Worm (Caenorhabditis elegans) whole organism, L3 larva: ENCODE measurements around the gene ric-4.

Source experiments
- R02D3.7 ChIP-seq: fragments of 150-350 bp; optimal IDR thresholded peaks from 2 replicates; lab custom pipeline; 2014; ENCODE audit warnings: missing biosample characterization, missing genetic modification characterization
- ZK546.5 ChIP-seq: sonication (generic microtip); optimal IDR thresholded peaks from 2 replicates; lab custom pipeline; 2017; ENCODE audit warnings: missing biosample characterization, missing genetic modification characterization
- aly-2 ChIP-seq: fragments of 150-350 bp; optimal IDR thresholded peaks from 2 replicates; lab custom pipeline; 2014; ENCODE audit warnings: missing biosample characterization, missing genetic modification characterization
- ama-1 ChIP-seq: fragments of 150-350 bp; optimal IDR thresholded peaks from 2 replicates; lab custom pipeline; 2018
- ceh-16 ChIP-seq: sonication (generic microtip); optimal IDR thresholded peaks from 2 replicates; lab custom pipeline; 2017; ENCODE audit warnings: missing biosample characterization, missing genetic modification characterization
- ceh-82 ChIP-seq: fragments of 150-350 bp; optimal IDR thresholded peaks from 2 replicates; lab custom pipeline; 2014; ENCODE audit warnings: missing biosample characterization, missing genetic modification characterization
- ceh-9 ChIP-seq: sonication (generic microtip); optimal IDR thresholded peaks from 2 replicates; lab custom pipeline; 2018; ENCODE audit warnings: missing biosample characterization, missing genetic modification characterization
- daf-12 ChIP-seq: fragments of 150-350 bp; optimal IDR thresholded peaks from 2 replicates; lab custom pipeline; 2014; ENCODE audit warnings: missing biosample characterization, missing genetic modification reagents, missing genetic modification characterization
- egl-27 ChIP-seq: sonication (generic microtip); optimal IDR thresholded peaks from 4 replicates; lab custom pipeline; 2017; ENCODE audit warnings: missing biosample characterization, missing genetic modification reagents, missing genetic modification characterization
- elt-1 ChIP-seq: fragments of 150-350 bp; optimal IDR thresholded peaks from 2 replicates; lab custom pipeline; 2014; ENCODE audit warnings: missing biosample characterization, missing genetic modification characterization
- elt-3 ChIP-seq, 3 experiments: fragments of 150-350 bp in 1 of 3; sonication (generic microtip) in 2 of 3; optimal IDR thresholded peaks; 2 replicates in 2 of 3; 4 replicates in 1 of 3; lab custom pipeline; 2014 to 2017; ENCODE audit warnings: missing biosample characterization in 3 of 3, missing genetic modification characterization in 3 of 3
- eor-1 ChIP-seq, 2 experiments: fragments of 150-350 bp; optimal IDR thresholded peaks; 2 replicates each; lab custom pipeline; 2014 to 2018; ENCODE audit warnings: missing biosample characterization in 2 of 2, missing genetic modification characterization in 2 of 2
- fos-1 ChIP-seq: fragments of 150-350 bp; optimal IDR thresholded peaks from 2 replicates; lab custom pipeline; 2014; ENCODE audit warnings: missing biosample characterization, missing genetic modification characterization
- hmg-11 ChIP-seq: sonication (generic microtip); optimal IDR thresholded peaks from 2 replicates; lab custom pipeline; 2016; ENCODE audit warnings: missing genetic modification characterization, missing compliant biosample characterization
- jun-1 ChIP-seq: fragments of 150-350 bp; optimal IDR thresholded peaks from 2 replicates; lab custom pipeline; 2014; ENCODE audit warnings: missing biosample characterization, missing genetic modification reagents, missing genetic modification characterization
- lin-15B ChIP-seq: fragments of 150-350 bp; optimal IDR thresholded peaks from 2 replicates; lab custom pipeline; 2014; ENCODE audit warnings: missing biosample characterization, missing genetic modification characterization
- lsy-12 ChIP-seq: sonication (generic microtip); optimal IDR thresholded peaks from 2 replicates; lab custom pipeline; 2016; ENCODE audit warnings: mild to moderate bottlenecking, missing genetic modification characterization, missing compliant biosample characterization
- mml-1 ChIP-seq: fragments of 150-350 bp; sonication (generic microtip); optimal IDR thresholded peaks from 3 replicates; lab custom pipeline; 2014; ENCODE audit warnings: missing biosample characterization, missing genetic modification characterization
- nfya-1 ChIP-seq: sonication (generic microtip); optimal IDR thresholded peaks from 2 replicates; lab custom pipeline; 2017; ENCODE audit warnings: missing genetic modification characterization, mild to moderate bottlenecking, missing compliant biosample characterization, antibody characterized with exemption, moderate library complexity; ENCODE audit not compliant: insufficient read depth
- nhr-11 ChIP-seq: fragments of 150-350 bp; optimal IDR thresholded peaks from 2 replicates; lab custom pipeline; 2014; ENCODE audit warnings: missing biosample characterization, missing genetic modification characterization
- nhr-12 ChIP-seq: fragments of 150-350 bp; optimal IDR thresholded peaks from 2 replicates; lab custom pipeline; 2014; ENCODE audit warnings: missing biosample characterization, missing genetic modification characterization
- nhr-23 ChIP-seq: fragments of 150-350 bp; optimal IDR thresholded peaks from 2 replicates; lab custom pipeline; 2014; ENCODE audit warnings: missing biosample characterization, missing genetic modification reagents, missing genetic modification characterization
- nhr-237 ChIP-seq: fragments of 150-350 bp; optimal IDR thresholded peaks from 2 replicates; lab custom pipeline; 2014; ENCODE audit warnings: missing biosample characterization, missing genetic modification characterization
- nhr-43 ChIP-seq: sonication (generic microtip); optimal IDR thresholded peaks from 2 replicates; lab custom pipeline; 2016; ENCODE audit warnings: mild to moderate bottlenecking, missing genetic modification characterization, missing compliant biosample characterization; ENCODE audit not compliant: poor library complexity, severe bottlenecking
- nhr-67 ChIP-seq: fragments of 150-350 bp; optimal IDR thresholded peaks from 2 replicates; lab custom pipeline; 2014; ENCODE audit warnings: missing biosample characterization, missing genetic modification characterization
- nhr-76 ChIP-seq: fragments of 150-350 bp; sonication (generic microtip); optimal IDR thresholded peaks from 5 replicates; lab custom pipeline; 2014; ENCODE audit warnings: missing biosample characterization, missing genetic modification characterization
- nhr-77 ChIP-seq: fragments of 150-350 bp; optimal IDR thresholded peaks from 2 replicates; lab custom pipeline; 2014; ENCODE audit warnings: missing biosample characterization, missing genetic modification characterization
- pha-4 ChIP-seq: fragments of 150-350 bp; optimal IDR thresholded peaks from 2 replicates; lab custom pipeline; 2014; ENCODE audit warnings: missing biosample characterization, missing genetic modification reagents, missing genetic modification characterization
- pqm-1 ChIP-seq: fragments of 150-350 bp; optimal IDR thresholded peaks from 2 replicates; lab custom pipeline; 2017; ENCODE audit warnings: missing biosample characterization, missing genetic modification characterization, inconsistent platforms
- sea-2 ChIP-seq: fragments of 150-350 bp; sonication (generic microtip); optimal IDR thresholded peaks from 4 replicates; lab custom pipeline; 2014; ENCODE audit warnings: missing biosample characterization, missing genetic modification reagents, missing genetic modification characterization
- skn-1 ChIP-seq: fragments of 150-350 bp; optimal IDR thresholded peaks from 2 replicates; lab custom pipeline; 2014; ENCODE audit warnings: missing biosample characterization, missing genetic modification characterization
- unc-39 ChIP-seq: sonication (generic microtip); optimal IDR thresholded peaks from 4 replicates; lab custom pipeline; 2017; ENCODE audit warnings: missing biosample characterization, missing genetic modification characterization
- unc-62 ChIP-seq: fragments of 150-350 bp; sonication (generic microtip); optimal IDR thresholded peaks from 4 replicates; lab custom pipeline; 2014; ENCODE audit warnings: missing biosample characterization, missing genetic modification reagents, missing genetic modification characterization
- zag-1 ChIP-seq: fragments of 150-350 bp; optimal IDR thresholded peaks from 2 replicates; lab custom pipeline; 2014; ENCODE audit warnings: missing biosample characterization, missing genetic modification characterization
- ztf-11 ChIP-seq: fragments of 150-350 bp; optimal IDR thresholded peaks from 2 replicates; lab custom pipeline; 2014; ENCODE audit warnings: missing biosample characterization, missing genetic modification characterization
- ztf-4 ChIP-seq: fragments of 150-350 bp; optimal IDR thresholded peaks from 2 replicates; lab custom pipeline; 2014; ENCODE audit warnings: missing biosample characterization, missing genetic modification characterization

Gene ric-4

ce11 chrV:10313953-10314352 lies 43.8 kb upstream of the ric-4 start, which contains the start of gene gcy-6:
TSS of gene gcy-6 (minus strand) at chrV:10314053.
- TF ChIP-seq lin-15B (tag; lab: Kevin White, UChicago) (no peak), eor-1 (tag; optimal IDR thresholded peaks at IDR 0.05; lab: Kevin White, UChicago) (no peak), ztf-11 (no peak), lsy-12 (no peak), pqm-1 (tag; lab: Kevin White, UChicago) (no peak), nfya-1 (tag; lab: Kevin White, UChicago) (no peak), aly-2 (tag; lab: Kevin White, UChicago) (no peak), egl-27 (tag; lab: Kevin White, UChicago) (no peak), nhr-12 (no peak), nhr-43 (no peak), mml-1 (no peak), nhr-11 (tag; lab: Kevin White, UChicago) (no peak), skn-1 (tag; lab: Kevin White, UChicago) (no peak)
- TF ChIP-seq, all 47 proteins: peak for 0

- TF ChIP-seq zag-1 (no peak), egl-27 (tag; lab: Kevin White, UChicago) (no peak), R02D3.7 (tag; lab: Kevin White, UChicago) (no peak), nhr-77 (tag; lab: Kevin White, UChicago) (no peak), ceh-16 (tag; lab: Kevin White, UChicago) (no peak), ceh-82 (tag; lab: Kevin White, UChicago) (no peak), unc-62 (GFP tag; lab: Kevin White, UChicago) (no peak), elt-1 (tag; lab: Kevin White, UChicago) (no peak), nhr-23 (no peak), sea-2 (GFP tag; lab: Kevin White, UChicago) (no peak)
- TF ChIP-seq, all 47 proteins: peak for 0
These were observed 37.2 kb upstream of the ric-4 start, which contains the start of gene che-12 for ce11 chrV:10307283-10307682. TSS of gene che-12 (minus strand) at chrV:10307383.

ce11 chrV:10297099-10297498 lies 27.0 kb upstream of the ric-4 start, which contains the start of gene B0024.4:
TSS of gene B0024.4 (plus strand) at chrV:10297399.
- no peak for TF ChIP-seq skn-1 (tag; lab: Kevin White, UChicago)
- no peak for TF ChIP-seq lsy-12
- no peak for TF ChIP-seq ceh-9
- TF ChIP-seq unc-62 (GFP tag; lab: Kevin White, UChicago) = no peak
- no peak for TF ChIP-seq nhr-237
- TF ChIP-seq ztf-4 (tag; lab: Kevin White, UChicago) = no peak
- no peak for TF ChIP-seq nhr-43
- no peak for TF ChIP-seq hmg-11 (tag; lab: Kevin White, UChicago)
- no peak for TF ChIP-seq ztf-11
- no peak for TF ChIP-seq elt-1 (tag; lab: Kevin White, UChicago)
- TF ChIP-seq eor-1 (tag; optimal IDR thresholded peaks at IDR 0.05; lab: Kevin White, UChicago) = no peak
- no peak for TF ChIP-seq fos-1 (tag; lab: Kevin White, UChicago)
- TF ChIP-seq nhr-76 (tag; lab: Kevin White, UChicago) = no peak
- TF ChIP-seq lin-15B (tag; lab: Kevin White, UChicago) = no peak
- TF ChIP-seq pqm-1 (tag; lab: Kevin White, UChicago) = no peak

ce11 chrV:10294549-10294948 lies 24.4 kb upstream of the ric-4 start, which contains the start of gene col-150:
TSS of gene col-150 (minus strand) at chrV:10294649.
- no peak for TF ChIP-seq unc-39 (tag; lab: Kevin White, UChicago)
- no peak for TF ChIP-seq elt-1 (tag; lab: Kevin White, UChicago)
- TF ChIP-seq aly-2 (tag; lab: Kevin White, UChicago) = no peak
- no peak for TF ChIP-seq ceh-9
- TF ChIP-seq nhr-67 = no peak
- no peak for TF ChIP-seq mml-1
- TF ChIP-seq sea-2 (GFP tag; lab: Kevin White, UChicago) = no peak
- no peak for TF ChIP-seq zag-1
- TF ChIP-seq pqm-1 (tag; lab: Kevin White, UChicago) = no peak
- no peak for TF ChIP-seq nhr-23
- no peak for TF ChIP-seq lin-15B (tag; lab: Kevin White, UChicago)
- TF ChIP-seq ZK546.5 (tag; lab: Kevin White, UChicago) = no peak
- TF ChIP-seq elt-3 (tag; optimal IDR thresholded peaks at IDR 0.05; lab: Kevin White, UChicago) = no peak
- TF ChIP-seq lsy-12 = no peak
- no peak for TF ChIP-seq ama-1 (lab: Kevin White, UChicago)
- no peak for TF ChIP-seq nhr-76 (tag; lab: Kevin White, UChicago)

- TF ChIP-seq daf-12 (tag; lab: Kevin White, UChicago) = no peak
- TF ChIP-seq pha-4 (tag; lab: Kevin White, UChicago) = no peak
- peak in 1 of 3 experiments; percentile 56 for TF ChIP-seq elt-3 (tag; optimal IDR thresholded peaks at IDR 0.05; lab: Kevin White, UChicago)
- no peak for TF ChIP-seq jun-1 (tag; lab: Kevin White, UChicago)
- TF ChIP-seq nhr-23 = peak; percentile 75
These were observed 22.8 kb upstream of the ric-4 start, which contains the start of gene col-149 for ce11 chrV:10292819-10293357. TSS of gene col-149 (minus strand) at chrV:10292869.
